Fruit fly (Drosophila melanogaster): Measurements from ENCODE around the gene CG11594.

The CG11594 gene

DNA sequence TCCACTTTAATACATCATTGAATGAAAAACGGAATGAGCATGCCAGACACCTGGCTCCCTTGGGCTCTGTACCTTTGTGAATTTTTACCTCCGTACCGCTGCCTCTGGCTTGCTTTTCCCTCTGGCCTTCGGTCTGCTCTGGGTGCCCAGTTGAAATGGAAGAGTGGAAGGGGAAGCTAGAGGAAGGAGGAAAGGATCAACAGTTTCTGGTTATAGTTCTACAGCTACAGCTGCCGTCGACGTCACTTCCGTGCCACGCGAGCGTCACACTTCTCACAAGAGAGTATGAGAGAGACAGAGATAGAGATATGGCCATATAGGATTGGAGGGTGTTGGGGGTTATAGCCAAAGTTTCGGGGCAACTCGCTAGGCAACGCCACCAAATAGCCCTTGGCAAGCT is 45.8 kb downstream of the CG11594 start:
- TF ChIP-seq kni (GFP tag; optimal IDR thresholded peaks at IDR 0.05) (peak; percentile 30), CG6791 (GFP tag; IDR thresholded peaks at IDR 0.05; ENCODE audit: partially characterized antibody) (peak; percentile 33; the same call in 1 of the 3 replicates), Hey (tag; optimal IDR thresholded peaks at IDR 0.05) (peak; percentile 38), hbn (GFP tag; IDR thresholded peaks at IDR 0.05; ENCODE audit: partially characterized antibody) (no peak), en (GFP tag; optimal IDR thresholded peaks at IDR 0.05) (no peak), CG13894 (tag; optimal IDR thresholded peaks at IDR 0.05) (peak; percentile 30), scrt (GFP tag; optimal IDR thresholded peaks at IDR 0.05) (peak; percentile 84), Ets65A (GFP tag) (peak; percentile 72), crol (GFP tag; IDR thresholded peaks at IDR 0.05) (peak; percentile 25; the same call in 1 of the 2 replicates), CG10274 (GFP tag; optimal IDR thresholded peaks at IDR 0.05) (no peak), pros (GFP tag; optimal IDR thresholded peaks at IDR 0.05) (peak; percentile 64), ac (GFP tag; optimal IDR thresholded peaks at IDR 0.05) (peak; percentile 54), CG1832 (GFP tag; optimal IDR thresholded peaks at IDR 0.05) (peak; percentile 23)

dm6 chr3L:3978762-3979516 is 46.9 kb downstream of the CG11594 start:
- TF ChIP-seq wor (GFP tag; IDR thresholded peaks at IDR 0.05) (peak; percentile 33; the same call in 1 of the 2 replicates), CG3847 (GFP tag; IDR thresholded peaks at IDR 0.05) (no peak), chm (GFP tag; IDR thresholded peaks at IDR 0.05) (peak; percentile 15; the same call in 1 of the 2 replicates), Ets65A (GFP tag) (no peak), CG17385 (GFP tag; optimal IDR thresholded peaks at IDR 0.05) (no peak), Dip3 (GFP tag; optimal IDR thresholded peaks at IDR 0.05) (no peak), pros (GFP tag; optimal IDR thresholded peaks at IDR 0.05) (peak; percentile 83), CG15479 (GFP tag; optimal IDR thresholded peaks at IDR 0.05) (peak; percentile 41), cad (GFP tag; optimal IDR thresholded peaks at IDR 0.05) (peak; percentile 57), gsb-n (tag; optimal IDR thresholded peaks at IDR 0.05) (peak; percentile 3), dati (GFP tag; IDR thresholded peaks at IDR 0.05) (no peak), CG8388 (GFP tag; optimal IDR thresholded peaks at IDR 0.05) (no peak), CG7963 (GFP tag; IDR thresholded peaks at IDR 0.05; ENCODE audit: partially characterized antibody) (no peak), Kr (GFP tag; optimal IDR thresholded peaks at IDR 0.05) (peak; percentile 36), Eip74EF (GFP tag; optimal IDR thresholded peaks at IDR 0.05) (no peak), vfl (GFP tag; optimal IDR thresholded peaks at IDR 0.05) (no peak), crol (GFP tag; IDR thresholded peaks at IDR 0.05) (peak; percentile 66), nerfin-1 (tag; optimal IDR thresholded peaks at IDR 0.05) (peak; percentile 67), CG15011 (GFP tag; optimal IDR thresholded peaks at IDR 0.05) (no peak), tgo (GFP tag; IDR thresholded peaks at IDR 0.05) (no peak), ftz-f1 (GFP tag; optimal IDR thresholded peaks at IDR 0.05) (no peak), CG13894 (tag; optimal IDR thresholded peaks at IDR 0.05) (peak; percentile 45), grau (tag; optimal IDR thresholded peaks at IDR 0.05) (no peak), scrt (GFP tag; optimal IDR thresholded peaks at IDR 0.05) (peak; percentile 68), Side (GFP tag; optimal IDR thresholded peaks at IDR 0.05) (no peak), D19A (tag; optimal IDR thresholded peaks at IDR 0.05) (peak; percentile 71), E2f1 (GFP tag; IDR thresholded peaks at IDR 0.05) (no peak), abd-A (tag; optimal IDR thresholded peaks at IDR 0.05) (peak; percentile 48)

All from whole organism, embryonic.